Fruit fly (Drosophila melanogaster) whole organism, embryonic: ENCODE measurements around the gene mib2.

Experiments
- B-H2 ChIP-seq: fragments of 200-800 bp; sonication (Bioruptor generic); optimal IDR thresholded peaks from 2 replicates; lab custom pipeline; 2018; ENCODE audit warnings: missing biosample characterization, mild to moderate bottlenecking, missing genetic modification characterization
- BEAF-32 ChIP-seq: fragments of 200-800 bp; sonication (Bioruptor generic); optimal IDR thresholded peaks from 3 replicates; lab custom pipeline; 2017; ENCODE audit warnings: missing biosample characterization, missing genetic modification characterization, mild to moderate bottlenecking, moderate library complexity, missing genetic modification reagents
- CG10543 ChIP-seq: fragments of 200-800 bp; sonication (Bioruptor generic); optimal IDR thresholded peaks from 3 replicates; lab custom pipeline; 2017; ENCODE audit warnings: missing biosample characterization, mild to moderate bottlenecking, missing genetic modification characterization, moderate library complexity
- CG10979 ChIP-seq: fragments of 200-800 bp; sonication (Bioruptor generic); optimal IDR thresholded peaks from 2 replicates; lab custom pipeline; 2018; ENCODE audit warnings: missing biosample characterization, mild to moderate bottlenecking, missing genetic modification characterization, moderate library complexity
- CG12104 ChIP-seq: fragments of 200-800 bp; sonication (Bioruptor generic); optimal IDR thresholded peaks from 3 replicates; lab custom pipeline; 2016; ENCODE audit warnings: missing biosample characterization, missing genetic modification characterization
- CG12155 ChIP-seq: fragments of 200-800 bp; sonication (Bioruptor generic); optimal IDR thresholded peaks from 3 replicates; lab custom pipeline; 2016; ENCODE audit warnings: missing biosample characterization, missing genetic modification characterization
- CG12299 ChIP-seq: fragments of 200-800 bp; sonication (Bioruptor generic); optimal IDR thresholded peaks from 2 replicates; lab custom pipeline; 2018; ENCODE audit warnings: missing biosample characterization, mild to moderate bottlenecking, missing genetic modification characterization
- CG12744 ChIP-seq: fragments of 200-800 bp; sonication (Bioruptor generic); optimal IDR thresholded peaks from 2 replicates; lab custom pipeline; 2016; ENCODE audit warnings: missing biosample characterization, missing genetic modification characterization
- CG12769 ChIP-seq: fragments of 200-800 bp; sonication (Bioruptor generic); optimal IDR thresholded peaks from 2 replicates; lab custom pipeline; 2019; ENCODE audit warnings: missing biosample characterization, mild to moderate bottlenecking, missing genetic modification characterization, moderate library complexity
- CG13123 ChIP-seq: fragments of 200-800 bp; sonication (Bioruptor generic); optimal IDR thresholded peaks from 2 replicates; lab custom pipeline; 2016; ENCODE audit warnings: missing biosample characterization, missing genetic modification characterization
- CG13296 ChIP-seq: fragments of 200-800 bp; sonication (Bioruptor generic); optimal IDR thresholded peaks from 3 replicates; lab custom pipeline; 2018; ENCODE audit warnings: missing biosample characterization, mild to moderate bottlenecking, missing genetic modification characterization
- CG14710 ChIP-seq: fragments of 200-800 bp; sonication (Bioruptor generic); optimal IDR thresholded peaks from 3 replicates; lab custom pipeline; 2019; ENCODE audit warnings: missing biosample characterization, mild to moderate bottlenecking, missing genetic modification characterization, moderate library complexity
- CG16813 ChIP-seq: fragments of 200-800 bp; sonication (Bioruptor generic); IDR thresholded peaks from 3 replicates; pipeline ENCODE4 v1.3.6; 2022; ENCODE audit warnings: missing biosample characterization, missing genetic modification characterization; ENCODE audit not compliant: partially characterized antibody
- CG17361 ChIP-seq: fragments of 200-800 bp; sonication (Bioruptor generic); IDR thresholded peaks from 3 replicates; pipeline ENCODE4 v1.3.6; 2022; ENCODE audit warnings: missing biosample characterization, missing genetic modification characterization
- CG1832 ChIP-seq: fragments of 200-800 bp; sonication (Bioruptor generic); optimal IDR thresholded peaks from 2 replicates; lab custom pipeline; 2017; ENCODE audit warnings: missing biosample characterization, mild to moderate bottlenecking, missing genetic modification characterization, inconsistent platforms
- CG31388 ChIP-seq: fragments of 200-800 bp; sonication (Bioruptor generic); optimal IDR thresholded peaks from 2 replicates; lab custom pipeline; 2016; ENCODE audit warnings: missing biosample characterization, missing genetic modification characterization
- CG4328 ChIP-seq: fragments of 200-800 bp; sonication (Bioruptor generic); optimal IDR thresholded peaks from 3 replicates; lab custom pipeline; 2017; ENCODE audit warnings: missing biosample characterization, missing genetic modification reagents, missing genetic modification characterization
- CG6683 ChIP-seq: fragments of 200-800 bp; sonication (Bioruptor generic); optimal IDR thresholded peaks from 2 replicates; lab custom pipeline; 2017; ENCODE audit warnings: missing biosample characterization, mild to moderate bottlenecking, missing genetic modification characterization, missing genetic modification reagents
- CG6765 ChIP-seq: fragments of 200-800 bp; sonication (Bioruptor generic); optimal IDR thresholded peaks from 3 replicates; lab custom pipeline; 2017; ENCODE audit warnings: missing biosample characterization, mild to moderate bottlenecking, missing genetic modification characterization
- CG8089 ChIP-seq: fragments of 200-800 bp; sonication (Bioruptor generic); optimal IDR thresholded peaks from 3 replicates; lab custom pipeline; 2016; ENCODE audit warnings: missing biosample characterization, missing genetic modification characterization
- CG9727 ChIP-seq: fragments of 200-800 bp; sonication (Bioruptor generic); optimal IDR thresholded peaks from 3 replicates; lab custom pipeline; 2017; ENCODE audit warnings: missing biosample characterization, mild to moderate bottlenecking, missing genetic modification characterization
- Camta ChIP-seq: fragments of 200-800 bp; sonication (Bioruptor generic); optimal IDR thresholded peaks from 2 replicates; lab custom pipeline; 2016; ENCODE audit warnings: missing biosample characterization, missing genetic modification characterization
- Dll ChIP-seq: fragments of 200-800 bp; sonication (Bioruptor generic); IDR thresholded peaks from 4 replicates; pipeline ENCODE4 v1.3.6; 2022; ENCODE audit warnings: missing biosample characterization, missing genetic modification characterization; ENCODE audit not compliant: partially characterized antibody
- Dref ChIP-seq: fragments of 200-800 bp; sonication (Bioruptor generic); IDR thresholded peaks from 2 replicates; pipeline ENCODE4 v1.3.6; 2022; ENCODE audit warnings: missing biosample characterization, missing genetic modification characterization
- Ets97D ChIP-seq: fragments of 200-800 bp; sonication (Bioruptor generic); optimal IDR thresholded peaks from 3 replicates; lab custom pipeline; 2016; ENCODE audit warnings: missing biosample characterization, missing genetic modification characterization
- HLH4C ChIP-seq: fragments of 200-800 bp; sonication (Bioruptor generic); IDR thresholded peaks from 3 replicates; pipeline ENCODE4 v1.3.6; 2022; ENCODE audit warnings: missing biosample characterization, missing genetic modification characterization; ENCODE audit not compliant: partially characterized antibody
- Hey ChIP-seq: fragments of 200-800 bp; sonication (Bioruptor generic); optimal IDR thresholded peaks from 3 replicates; lab custom pipeline; 2018; ENCODE audit warnings: missing biosample characterization, mild to moderate bottlenecking, missing genetic modification characterization
- Lpt ChIP-seq: fragments of >200 bp; optimal IDR thresholded peaks from 2 replicates; lab custom pipeline; 2018; ENCODE audit warnings: missing biosample characterization, missing genetic modification characterization
- Sin3A ChIP-seq: fragments of >200 bp; optimal IDR thresholded peaks from 2 replicates; lab custom pipeline; 2018
- abd-A ChIP-seq: fragments of 200-800 bp; sonication (Bioruptor generic); optimal IDR thresholded peaks from 3 replicates; lab custom pipeline; 2019; ENCODE audit warnings: missing biosample characterization, mild to moderate bottlenecking, missing genetic modification characterization, moderate library complexity
- al ChIP-seq: fragments of 200-800 bp; sonication (Bioruptor generic); IDR thresholded peaks from 2 replicates; pipeline ENCODE4 v1.3.6; 2022; ENCODE audit warnings: missing biosample characterization, missing genetic modification characterization
- ara ChIP-seq: fragments of 200-800 bp; sonication (Bioruptor generic); IDR thresholded peaks from 2 replicates; pipeline ENCODE4 v1.3.6; 2022; ENCODE audit warnings: missing biosample characterization, missing genetic modification characterization
- ase ChIP-seq: fragments of 200-800 bp; sonication (Bioruptor generic); IDR thresholded peaks from 3 replicates; pipeline ENCODE4 v1.3.6; 2022; ENCODE audit warnings: missing biosample characterization, missing genetic modification characterization
- caup ChIP-seq: fragments of 200-800 bp; sonication (Bioruptor generic); optimal IDR thresholded peaks from 3 replicates; lab custom pipeline; 2017; ENCODE audit warnings: missing biosample characterization, mild to moderate bottlenecking, missing genetic modification characterization, moderate library complexity; ENCODE audit not compliant: severe bottlenecking
- ci ChIP-seq: fragments of 200-800 bp; sonication (Bioruptor generic); IDR thresholded peaks from 3 replicates; pipeline ENCODE4 v1.3.6; 2022; ENCODE audit warnings: missing biosample characterization, missing genetic modification characterization
- dan ChIP-seq: fragments of 200-800 bp; sonication (Bioruptor generic); IDR thresholded peaks from 2 replicates; pipeline ENCODE4 v1.3.6; 2022; ENCODE audit warnings: missing biosample characterization, missing genetic modification characterization
- ems ChIP-seq: fragments of 200-800 bp; sonication (Bioruptor generic); optimal IDR thresholded peaks from 3 replicates; lab custom pipeline; 2016; ENCODE audit warnings: missing biosample characterization, missing genetic modification characterization
- ewg ChIP-seq: fragments of 200-800 bp; sonication (Bioruptor generic); optimal IDR thresholded peaks from 3 replicates; lab custom pipeline; 2017; ENCODE audit warnings: mild to moderate bottlenecking, missing biosample characterization, missing genetic modification reagents, missing genetic modification characterization
- fd102C ChIP-seq: fragments of 200-800 bp; sonication (Bioruptor generic); optimal IDR thresholded peaks from 2 replicates; lab custom pipeline; 2018; ENCODE audit warnings: missing biosample characterization, mild to moderate bottlenecking, missing genetic modification characterization, moderate library complexity
- gcm2 ChIP-seq: fragments of 200-800 bp; sonication (Bioruptor generic); optimal IDR thresholded peaks from 2 replicates; lab custom pipeline; 2016; ENCODE audit warnings: missing biosample characterization, missing genetic modification characterization
- gem ChIP-seq: fragments of 200-800 bp; sonication (Bioruptor generic); optimal IDR thresholded peaks from 2 replicates; lab custom pipeline; 2019; ENCODE audit warnings: missing biosample characterization, mild to moderate bottlenecking, missing genetic modification characterization, moderate library complexity
- ham ChIP-seq: fragments of 200-800 bp; sonication (Bioruptor generic); IDR thresholded peaks from 2 replicates; pipeline ENCODE4 v1.3.6; 2022; ENCODE audit warnings: missing biosample characterization, missing genetic modification characterization
- lmd ChIP-seq: fragments of 200-800 bp; sonication (Bioruptor generic); IDR thresholded peaks from 2 replicates; pipeline ENCODE4 v1.3.6; 2022; ENCODE audit warnings: missing biosample characterization, missing genetic modification characterization
- mam ChIP-seq: fragments of 200-800 bp; sonication (Bioruptor generic); optimal IDR thresholded peaks from 3 replicates; lab custom pipeline; 2016; ENCODE audit warnings: missing biosample characterization, missing genetic modification characterization
- nerfin-1 ChIP-seq: fragments of 200-800 bp; sonication (Bioruptor generic); optimal IDR thresholded peaks from 3 replicates; lab custom pipeline; 2019; ENCODE audit warnings: missing biosample characterization, mild to moderate bottlenecking, missing genetic modification characterization, moderate library complexity
- odd ChIP-seq: fragments of 200-800 bp; sonication (Bioruptor generic); optimal IDR thresholded peaks from 2 replicates; lab custom pipeline; 2017; ENCODE audit warnings: missing biosample characterization, mild to moderate bottlenecking, missing genetic modification characterization
- onecut ChIP-seq: fragments of 200-800 bp; sonication (Bioruptor generic); IDR thresholded peaks from 2 replicates; pipeline ENCODE4 v1.3.6; 2022; ENCODE audit warnings: missing biosample characterization, missing genetic modification characterization
- pfk ChIP-seq: fragments of 200-800 bp; sonication (Bioruptor generic); optimal IDR thresholded peaks from 2 replicates; lab custom pipeline; 2018; ENCODE audit warnings: missing biosample characterization, mild to moderate bottlenecking, missing genetic modification characterization, moderate library complexity
- sisA ChIP-seq: fragments of 200-800 bp; sonication (Bioruptor generic); IDR thresholded peaks from 2 replicates; pipeline ENCODE4 v1.3.6; 2022; ENCODE audit warnings: missing biosample characterization, missing genetic modification characterization
- sqz ChIP-seq: fragments of 200-800 bp; sonication (Bioruptor generic); optimal IDR thresholded peaks from 3 replicates; lab custom pipeline; 2018; ENCODE audit warnings: missing biosample characterization, mild to moderate bottlenecking, missing genetic modification characterization
- tgo ChIP-seq: fragments of 200-800 bp; sonication (Bioruptor generic); IDR thresholded peaks from 3 replicates; pipeline ENCODE4 v1.3.6; 2022; ENCODE audit warnings: missing biosample characterization, missing genetic modification characterization

Gene mib2

dm6 chr2L:19009130-19009529 lies 25.1 kb upstream of the mib2 start, which contains the start of gene RpL30 (continued):
- TF ChIP-seq abd-A (peak; percentile 93), CG10979 (tag; lab: Kevin White, UChicago) (peak; percentile 80), Dref (GFP tag; lab: Robert Waterston, UW) (peak; percentile 52), lmd (GFP tag; lab: Robert Waterston, UW) (peak; percentile 72), odd (GFP tag; lab: Kevin White, UChicago) (peak; percentile 96), CG6765 (peak; percentile 97), CG10543 (GFP tag; lab: Kevin White, UChicago) (peak; percentile 95), CG12104 (GFP tag; lab: Kevin White, UChicago) (peak; percentile 91), CG31388 (GFP tag; lab: Kevin White, UChicago) (peak; percentile 33), ewg (GFP tag; lab: Kevin White, UChicago) (peak; percentile 84), CG13296 (peak; percentile 94), sisA (GFP tag; lab: Robert Waterston, UW) (peak; percentile 56), CG16813 (GFP tag; lab: Robert Waterston, UW) (peak; percentile 54; the same call in 2 of the 3 replicates), ems (peak; percentile 88), CG6683 (peak; percentile 92), ase (peak; percentile 84), CG8089 (GFP tag; lab: Kevin White, UChicago) (peak; percentile 92), mam (GFP tag; lab: Kevin White, UChicago) (peak; percentile 86), CG9727 (peak; percentile 95), HLH4C (GFP tag; lab: Robert Waterston, UW) (peak; percentile 20; the same call in 1 of the 3 replicates), ci (GFP tag; lab: Robert Waterston, UW) (peak; percentile 99), gem (tag; lab: Kevin White, UChicago) (peak; percentile 75), nerfin-1 (tag; lab: Kevin White, UChicago) (peak; percentile 80), Camta (peak; percentile 87), Hey (tag; lab: Kevin White, UChicago) (peak; percentile 84), CG12769 (peak; percentile 94), pfk (peak; percentile 83), fd102C (peak; percentile 89), CG12744 (GFP tag; lab: Kevin White, UChicago) (peak; percentile 88), BEAF-32 (GFP tag; lab: Kevin White, UChicago) (peak; percentile 76), Lpt (GFP tag; lab: Kevin White, UChicago) (no peak), CG12155 (GFP tag; lab: Kevin White, UChicago) (peak; percentile 68), tgo (GFP tag; lab: Robert Waterston, UW) (peak; percentile 81), Dll (GFP tag; lab: Robert Waterston, UW) (peak; percentile 74; the same call in 3 of the 4 replicates), ara (peak; percentile 86), CG13123 (GFP tag; lab: Kevin White, UChicago) (peak; percentile 82), Ets97D (peak; percentile 100), dan (GFP tag; lab: Robert Waterston, UW) (no peak), onecut (GFP tag; lab: Robert Waterston, UW) (peak; percentile 91), CG4328 (GFP tag; lab: Kevin White, UChicago) (peak; percentile 90), Sin3A (peak; percentile 84), al (GFP tag; lab: Robert Waterston, UW) (peak; percentile 79), CG14710 (peak; percentile 92), CG17361 (GFP tag; lab: Robert Waterston, UW) (peak; percentile 78), CG1832 (no peak), B-H2 (peak; percentile 94), CG12299 (tag; lab: Kevin White, UChicago) (peak; percentile 92), ham (peak; percentile 83; the same call in 1 of the 2 replicates), gcm2 (peak; percentile 87), sqz (GFP tag; lab: Kevin White, UChicago) (peak; percentile 87), caup (GFP tag; lab: Kevin White, UChicago) (peak; percentile 98)
